Fruit fly (Drosophila melanogaster) whole organism, wandering third instar larva: ENCODE data around the gene Pldn.

Source experiments
- Abd-B ChIP-seq: fragments of >200 bp; optimal IDR thresholded peaks from 2 replicates; lab custom pipeline; 2017; ENCODE audit warnings: missing biosample characterization, missing genetic modification characterization
- Hr78 ChIP-seq: fragments of >200 bp; optimal IDR thresholded peaks from 2 replicates; lab custom pipeline; 2017; ENCODE audit warnings: missing biosample characterization, missing genetic modification characterization
- Jra ChIP-seq: sonication (Bioruptor generic); optimal IDR thresholded peaks from 2 replicates; lab custom pipeline; 2016; ENCODE audit warnings: missing biosample characterization, missing genetic modification characterization
- Myc ChIP-seq: fragments of >200 bp; optimal IDR thresholded peaks from 2 replicates; lab custom pipeline; 2017
- OdsH ChIP-seq: fragments of 200-800 bp; sonication (Bioruptor generic); optimal IDR thresholded peaks from 2 replicates; lab custom pipeline; 2016; ENCODE audit warnings: missing biosample characterization, mild to moderate bottlenecking, missing genetic modification characterization
- dl ChIP-seq, 2 experiments: fragments of 175-275, 200-275 bp in 1 of 2; fragments of 200-275 bp in 1 of 2; sonication (Bioruptor generic); optimal IDR thresholded peaks; lab custom pipeline; 2018; ENCODE audit warnings: mild to moderate bottlenecking in 2 of 2, missing biosample characterization in 2 of 2, missing genetic modification characterization in 2 of 2, moderate library complexity in 2 of 2; ENCODE audit not compliant: partially characterized antibody in 2 of 2, insufficient read depth in 1 of 2
- h ChIP-seq: fragments of 200-800 bp; sonication (Bioruptor generic); optimal IDR thresholded peaks from 3 replicates; lab custom pipeline; 2016; ENCODE audit warnings: missing biosample characterization, mild to moderate bottlenecking, missing genetic modification characterization
- lola ChIP-seq: fragments of >200 bp; optimal IDR thresholded peaks from 2 replicates; lab custom pipeline; 2017; ENCODE audit warnings: missing biosample characterization, missing genetic modification characterization
- psq ChIP-seq: fragments of 200-800 bp; sonication (Bioruptor generic); optimal IDR thresholded peaks from 3 replicates; lab custom pipeline; 2017; ENCODE audit warnings: missing biosample characterization, mild to moderate bottlenecking, missing genetic modification characterization, moderate library complexity
- tai ChIP-seq: sonication (Bioruptor generic); optimal IDR thresholded peaks from 2 replicates; lab custom pipeline; 2016; ENCODE audit warnings: missing biosample characterization, missing genetic modification characterization
- usp ChIP-seq: fragments of >200 bp; optimal IDR thresholded peaks from 2 replicates; lab custom pipeline; 2017; ENCODE audit warnings: missing biosample characterization, missing genetic modification characterization

dm6 chr3L:11684522-11684851, 6.7 kb downstream of the Pldn start:
- TF ChIP-seq Hr78 (GFP tag; lab: Kevin White, UChicago) (no peak), psq (no peak), h (GFP tag; lab: Kevin White, UChicago) (no peak), lola (GFP tag; lab: Kevin White, UChicago) (no peak), Jra (no peak), Myc (no peak), tai (GFP tag; lab: Kevin White, UChicago) (no peak), dl (GFP tag; optimal IDR thresholded peaks at IDR 0.05; lab: Kevin White, UChicago; ENCODE audit: insufficient read depth in 1 of 2, partially characterized antibody in 2 of 2) (no peak), usp (GFP tag; lab: Kevin White, UChicago) (no peak), OdsH (no peak), Abd-B (GFP tag; lab: Kevin White, UChicago) (no peak)
